Worm (Caenorhabditis elegans): ENCODE measurements around the gene F53G2.1.

DNA sequence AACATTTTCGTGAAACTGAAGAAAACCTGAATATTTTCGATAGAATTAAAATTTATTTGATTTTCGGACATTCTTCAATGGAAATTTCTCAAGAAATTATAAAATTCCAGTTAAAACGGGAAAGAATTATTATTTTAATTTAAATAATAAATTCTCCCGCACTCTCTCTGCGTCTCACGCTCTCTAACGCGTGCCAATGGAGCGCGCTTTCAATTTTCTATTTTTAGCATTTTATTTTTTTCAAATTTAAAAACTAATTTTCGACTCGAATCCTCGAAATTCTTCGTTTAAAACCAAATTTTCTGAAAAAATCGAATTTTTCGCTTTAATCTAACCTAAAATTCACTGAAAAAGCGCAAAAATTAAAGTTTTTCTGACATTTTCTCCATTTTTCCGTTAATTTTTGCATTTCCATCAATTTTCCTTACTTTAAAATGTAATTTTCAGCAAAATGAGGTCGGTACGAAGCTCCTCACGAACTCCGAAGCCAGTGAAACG lies 16.0 kb downstream of the F53G2.1 start, which contains the start of gene gbas-1:
- TF ChIP-seq pag-3 (tag; optimal IDR thresholded peaks at IDR 0.05; ENCODE audit: borderline replicate concordance) (no peak), hlh-6 (tag; optimal IDR thresholded peaks at IDR 0.05) (no peak), ama-1 (optimal IDR thresholded peaks at IDR 0.05) (no peak), ceh-18 (tag; optimal IDR thresholded peaks at IDR 0.05) (no peak), ttx-3 (tag; optimal IDR thresholded peaks at IDR 0.05) (no peak), sox-2 (GFP tag; IDR thresholded peaks at IDR 0.05) (no peak), fkh-6 (tag; optimal IDR thresholded peaks at IDR 0.05) (no peak), ahr-1 (tag; optimal IDR thresholded peaks at IDR 0.05) (no peak), nhr-11 (tag; optimal IDR thresholded peaks at IDR 0.05) (no peak), unc-42 (tag; optimal IDR thresholded peaks at IDR 0.05) (no peak), lin-11 (tag; optimal IDR thresholded peaks at IDR 0.05) (no peak)

Measured in whole organism, late embryonic.